Fruit fly (Drosophila melanogaster): ENCODE data around the gene Rcd4.

Rcd4 gene

dm6 chr2L:8350560-8351171, 32.0 kb upstream of the Rcd4 start (continued):
- no peak for TF ChIP-seq pfk (GFP tag; optimal IDR thresholded peaks at IDR 0.05)
- TF ChIP-seq CG11247 (GFP tag; IDR thresholded peaks at IDR 0.05), result no peak
- peak; percentile 12; the same call in 1 of the 2 replicates for TF ChIP-seq Ada2b (GFP tag; IDR thresholded peaks at IDR 0.05)
- no peak for TF ChIP-seq klu (GFP tag; IDR thresholded peaks at IDR 0.05)
- no peak for TF ChIP-seq CG15073 (GFP tag; optimal IDR thresholded peaks at IDR 0.05)
- no peak for TF ChIP-seq seq (GFP tag; IDR thresholded peaks at IDR 0.05)
- peak; percentile 41 for TF ChIP-seq Dek (tag; optimal IDR thresholded peaks at IDR 0.05)
- TF ChIP-seq nau (GFP tag; optimal IDR thresholded peaks at IDR 0.05), result no peak
- peak; percentile 76 for TF ChIP-seq Atf6 (GFP tag; IDR thresholded peaks at IDR 0.05)
- no peak for TF ChIP-seq Mad (GFP tag; optimal IDR thresholded peaks at IDR 0.05)
- no peak for TF ChIP-seq CG4282 (GFP tag; optimal IDR thresholded peaks at IDR 0.05)
- TF ChIP-seq maf-S (GFP tag; optimal IDR thresholded peaks at IDR 0.05), result no peak
- TF ChIP-seq CkIIα-i1 (GFP tag; IDR thresholded peaks at IDR 0.05), result no peak
- no peak for TF ChIP-seq hth (optimal IDR thresholded peaks at IDR 0.05)
- TF ChIP-seq dan (GFP tag; IDR thresholded peaks at IDR 0.05), result no peak
- TF ChIP-seq pnt (GFP tag; optimal IDR thresholded peaks at IDR 0.05), result no peak
- TF ChIP-seq sens (GFP tag), result peak; percentile 55
- no peak for TF ChIP-seq onecut (GFP tag; IDR thresholded peaks at IDR 0.05)
- TF ChIP-seq CG11398 (GFP tag; optimal IDR thresholded peaks at IDR 0.05), result no peak
- peak; percentile 57 for TF ChIP-seq CG34376 (GFP tag; optimal IDR thresholded peaks at IDR 0.05)
- TF ChIP-seq ase (GFP tag; IDR thresholded peaks at IDR 0.05), result no peak
- peak; percentile 51 for TF ChIP-seq Vsx1 (GFP tag; optimal IDR thresholded peaks at IDR 0.05)
- TF ChIP-seq ash1 (GFP tag; optimal IDR thresholded peaks at IDR 0.05), result no peak
- TF ChIP-seq p53 (GFP tag; optimal IDR thresholded peaks at IDR 0.05), result no peak
- no peak for TF ChIP-seq Nf-YA (GFP tag; IDR thresholded peaks at IDR 0.05)
- no peak for TF ChIP-seq sna (GFP tag; IDR thresholded peaks at IDR 0.05; ENCODE audit: partially characterized antibody)
- no peak for TF ChIP-seq pho (GFP tag; optimal IDR thresholded peaks at IDR 0.05)
- TF ChIP-seq Pdp1 (GFP tag; optimal IDR thresholded peaks at IDR 0.05), result no peak
- peak; percentile 28 for TF ChIP-seq her (GFP tag; optimal IDR thresholded peaks at IDR 0.05)
- no peak for TF ChIP-seq Antp (GFP tag; optimal IDR thresholded peaks at IDR 0.05)
- TF ChIP-seq slou (GFP tag; optimal IDR thresholded peaks at IDR 0.05), result no peak
- no peak for TF ChIP-seq phol (tag; optimal IDR thresholded peaks at IDR 0.05)
- no peak for TF ChIP-seq ap (GFP tag; IDR thresholded peaks at IDR 0.05)
- no peak for TF ChIP-seq CG12104 (GFP tag; optimal IDR thresholded peaks at IDR 0.05)
- TF ChIP-seq NC2α (GFP tag; optimal IDR thresholded peaks at IDR 0.05), result no peak
- no peak for TF ChIP-seq run (tag; optimal IDR thresholded peaks at IDR 0.05)
- TF ChIP-seq vfl (GFP tag; optimal IDR thresholded peaks at IDR 0.05), result no peak
- TF ChIP-seq slp2 (GFP tag; optimal IDR thresholded peaks at IDR 0.05), result no peak
- peak; percentile 65 for TF ChIP-seq CG12769 (tag; optimal IDR thresholded peaks at IDR 0.05)
- peak; percentile 14 for TF ChIP-seq gcm (GFP tag; optimal IDR thresholded peaks at IDR 0.05)
- peak; percentile 47 for TF ChIP-seq CG15011 (GFP tag; optimal IDR thresholded peaks at IDR 0.05)
- TF ChIP-seq Doc2 (GFP tag; IDR thresholded peaks at IDR 0.05), result no peak
- TF ChIP-seq cad (GFP tag; optimal IDR thresholded peaks at IDR 0.05), result no peak
- TF ChIP-seq CG9727 (GFP tag; optimal IDR thresholded peaks at IDR 0.05), result peak; percentile 16
- no peak for TF ChIP-seq CG4820 (GFP tag; optimal IDR thresholded peaks at IDR 0.05)
- TF ChIP-seq h (optimal IDR thresholded peaks at IDR 0.05), result no peak
- no peak for TF ChIP-seq esg (GFP tag; conservative IDR thresholded peaks at IDR 0.05)
- TF ChIP-seq Sox102F (GFP tag; optimal IDR thresholded peaks at IDR 0.05), result peak; percentile 42
- TF ChIP-seq CG8388 (GFP tag; optimal IDR thresholded peaks at IDR 0.05), result peak; percentile 8
- no peak for TF ChIP-seq CG5245 (GFP tag; optimal IDR thresholded peaks at IDR 0.05)
- no peak for TF ChIP-seq kni (GFP tag; optimal IDR thresholded peaks at IDR 0.05)
- TF ChIP-seq CG14441 (GFP tag; IDR thresholded peaks at IDR 0.05), result no peak
- no peak for TF ChIP-seq jigr1 (GFP tag; IDR thresholded peaks at IDR 0.05)

Data from whole organism, embryonic.